ENCODE assay signal across 1 fruit fly cellular context in the genomic region with DNA sequence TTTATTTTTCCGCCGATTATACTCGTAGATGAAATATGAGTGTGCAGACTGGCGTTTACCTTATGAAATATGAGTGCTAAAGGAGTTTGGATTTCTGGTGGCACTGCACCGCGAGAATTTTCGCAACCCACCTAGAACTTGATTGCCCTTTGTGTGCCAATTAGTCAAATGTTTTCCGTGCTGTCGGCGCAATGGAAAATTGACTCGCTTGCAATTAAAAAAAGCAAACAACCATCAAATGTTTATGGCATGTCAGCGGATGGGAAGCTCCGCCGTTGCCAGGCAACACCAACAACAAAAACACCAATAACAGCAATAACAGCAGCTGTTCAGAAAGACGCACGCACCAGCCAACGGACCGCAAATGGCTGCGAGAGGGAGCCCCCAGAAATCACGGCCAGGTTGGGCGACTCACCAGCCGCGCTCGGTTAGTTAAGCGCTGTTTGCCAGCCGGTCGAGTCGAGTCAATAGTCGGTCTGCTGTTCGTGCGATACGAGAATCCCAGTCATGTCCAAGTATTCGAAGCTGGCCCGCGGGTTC.
TF ChIP-seq lines count a peak whose summit lies in the region.

No protein-coding gene starts in this region.

TF ChIP-seq in whole organism, prepupa, 60 proteins besides CTCF, POLR2A, EP300 and RAD21 (continued from another document):
- TF ChIP-seq CG15336 (GFP tag; IDR thresholded peaks at IDR 0.05; lab: Robert Waterston, UW) (peak; percentile 54; the same call in 1 of the 2 replicates), CG34406 (GFP tag; optimal IDR thresholded peaks at IDR 0.05; lab: Kevin White, UChicago) (peak; percentile 7), CG1621 (tag; optimal IDR thresholded peaks at IDR 0.05; lab: Kevin White, UChicago) (no peak), Sox15 (GFP tag; optimal IDR thresholded peaks at IDR 0.05; lab: Kevin White, UChicago) (no peak), CG3032 (tag; optimal IDR thresholded peaks at IDR 0.05; lab: Kevin White, UChicago) (peak; percentile 34), Hr39 (GFP tag; optimal IDR thresholded peaks at IDR 0.05; lab: Kevin White, UChicago) (peak; percentile 57), fd85E (GFP tag; optimal IDR thresholded peaks at IDR 0.05; lab: Kevin White, UChicago) (no peak), Eip78C (GFP tag; lab: Kevin White, UChicago) (peak; percentile 89), CG6163 (GFP tag; IDR thresholded peaks at IDR 0.05; lab: Robert Waterston, UW) (no peak), Ets96B (tag; optimal IDR thresholded peaks at IDR 0.05; lab: Kevin White, UChicago) (peak; percentile 51), svp (GFP tag; lab: Kevin White, UChicago) (peak; percentile 60), CG8319 (GFP tag; optimal IDR thresholded peaks at IDR 0.05; lab: Kevin White, UChicago) (peak; percentile 24), Met (GFP tag; optimal IDR thresholded peaks at IDR 0.05; lab: Kevin White, UChicago) (peak; percentile 62), CG11762 (GFP tag; optimal IDR thresholded peaks at IDR 0.05; lab: Kevin White, UChicago; ENCODE audit: insufficient read depth) (no peak), CG6854 (GFP tag; optimal IDR thresholded peaks at IDR 0.05; lab: Kevin White, UChicago) (no peak), Sox102F (GFP tag; optimal IDR thresholded peaks at IDR 0.05; lab: Kevin White, UChicago) (peak; percentile 42), salr (GFP tag; optimal IDR thresholded peaks at IDR 0.05; lab: Kevin White, UChicago) (peak; percentile 43 to 84), Lpt (GFP tag; optimal IDR thresholded peaks at IDR 0.05; lab: Kevin White, UChicago) (peak; percentile 44), CG31627 (GFP tag; optimal IDR thresholded peaks at IDR 0.05; lab: Kevin White, UChicago) (peak; percentile 40), dac (GFP tag; optimal IDR thresholded peaks at IDR 0.05; lab: Kevin White, UChicago) (no peak), pdm3 (GFP tag; optimal IDR thresholded peaks at IDR 0.05; lab: Kevin White, UChicago) (peak; percentile 43), Eip93F (GFP tag; optimal IDR thresholded peaks at IDR 0.05; lab: Kevin White, UChicago) (no peak), CG10631 (GFP tag; optimal IDR thresholded peaks at IDR 0.05; lab: Kevin White, UChicago) (no peak), spab (GFP tag; optimal IDR thresholded peaks at IDR 0.05; lab: Kevin White, UChicago) (no peak), fd59A (GFP tag; optimal IDR thresholded peaks at IDR 0.05; lab: Kevin White, UChicago) (peak; percentile 36), Eip75B (GFP tag; optimal IDR thresholded peaks at IDR 0.05; lab: Kevin White, UChicago) (no peak), Hr4 (GFP tag; optimal IDR thresholded peaks at IDR 0.05; lab: Kevin White, UChicago) (peak; percentile 41), CG11902 (GFP tag; optimal IDR thresholded peaks at IDR 0.05; lab: Kevin White, UChicago) (peak; percentile 16), Ets21C (GFP tag; optimal IDR thresholded peaks at IDR 0.05; lab: Kevin White, UChicago) (no peak), Gug (GFP tag; IDR thresholded peaks at IDR 0.05; lab: Robert Waterston, UW) (no peak), esn (GFP tag; optimal IDR thresholded peaks at IDR 0.05; lab: Kevin White, UChicago) (peak; percentile 31), Blimp-1 (GFP tag; optimal IDR thresholded peaks at IDR 0.05; lab: Kevin White, UChicago) (no peak), OdsH (GFP tag; optimal IDR thresholded peaks at IDR 0.05; lab: Kevin White, UChicago) (peak; percentile 46), ss (GFP tag; optimal IDR thresholded peaks at IDR 0.05; lab: Kevin White, UChicago) (peak; percentile 13 to 26), CG8632 (GFP tag; optimal IDR thresholded peaks at IDR 0.05; lab: Kevin White, UChicago) (no peak), net (GFP tag; optimal IDR thresholded peaks at IDR 0.05; lab: Kevin White, UChicago) (peak; percentile 40)
TF ChIP-seq in whole organism, prepupa: peak in this region for 35.
